Worm (Caenorhabditis elegans) whole organism, early embryonic: ENCODE data around the gene R05F9.9.

Experiments used
- ceh-13 ChIP-seq: fragments of 200-800 bp; sonication (Bioruptor generic); optimal IDR thresholded peaks from 2 replicates; lab custom pipeline; 2018; ENCODE audit warnings: mild to moderate bottlenecking, missing genetic modification characterization, missing compliant biosample characterization
- ceh-36 ChIP-seq: sonication (generic microtip); optimal IDR thresholded peaks from 2 replicates; lab custom pipeline; 2016; ENCODE audit warnings: missing genetic modification characterization, inconsistent platforms, missing compliant biosample characterization
- hnd-1 ChIP-seq: sonication (generic microtip); optimal IDR thresholded peaks from 2 replicates; lab custom pipeline; 2016; ENCODE audit warnings: missing genetic modification characterization, missing compliant biosample characterization
- pes-1 ChIP-seq: fragments of 200-800 bp; sonication (Bioruptor generic); IDR thresholded peaks from 2 replicates; pipeline ENCODE4 v1.3.6; 2022; ENCODE audit warnings: missing genetic modification reagents, missing genetic modification characterization, missing compliant biosample characterization

ce11 chrII:4943849-4944248 lies 41.9 kb upstream of the R05F9.9 start, which contains the start of gene mdt-4:
- no peak for TF ChIP-seq ceh-36
- TF ChIP-seq pes-1 = no peak
- TF ChIP-seq ceh-13 = no peak
- TF ChIP-seq hnd-1 (tag; lab: Kevin White, UChicago) = no peak
